Worm (Caenorhabditis elegans) whole organism, L4 larva: ENCODE results near the gene athp-1.
A peak's percentile ranks its signal among the peaks of the same experiment; 100 is the strongest.

Source experiments
- D1046.2 ChIP-seq: fragments of 200-800 bp; sonication (Bioruptor generic); IDR thresholded peaks from 2 replicates; pipeline ENCODE4 v1.3.6; 2022; ENCODE audit warnings: missing genetic modification characterization, missing compliant biosample characterization
- F26F4.8 ChIP-seq: fragments of 200-800 bp; sonication (Bioruptor generic); conservative IDR thresholded peaks from 2 replicates; pipeline ENCODE4 v1.3.6; 2022; ENCODE audit warnings: missing genetic modification characterization, missing compliant biosample characterization
- F49E8.2 ChIP-seq: sonication (generic microtip); optimal IDR thresholded peaks from 2 replicates; lab custom pipeline; 2016; ENCODE audit warnings: missing compliant biosample characterization, mild to moderate bottlenecking, missing genetic modification characterization, borderline replicate concordance
- R02D3.7 ChIP-seq: fragments of 150-350 bp; sonication (generic microtip); optimal IDR thresholded peaks from 3 replicates; lab custom pipeline; 2014; ENCODE audit warnings: missing biosample characterization, missing genetic modification characterization
- Y105C5A.15 ChIP-seq: fragments of 200-800 bp; sonication (Bioruptor generic); IDR thresholded peaks from 2 replicates; pipeline ENCODE4 v1.3.6; 2022; ENCODE audit warnings: missing genetic modification characterization, missing compliant biosample characterization
- Y75B8A.6 ChIP-seq: fragments of 200-800 bp; sonication (Bioruptor generic); IDR thresholded peaks from 2 replicates; pipeline ENCODE4 v1.3.6; 2022; ENCODE audit warnings: missing genetic modification reagents, missing genetic modification characterization, missing compliant biosample characterization
- attf-4 ChIP-seq: sonication (generic microtip); optimal IDR thresholded peaks from 3 replicates; lab custom pipeline; 2017; ENCODE audit warnings: missing biosample characterization, missing genetic modification characterization
- ceh-32 ChIP-seq: sonication (generic microtip); optimal IDR thresholded peaks from 2 replicates; lab custom pipeline; 2016; ENCODE audit warnings: mild to moderate bottlenecking, missing genetic modification characterization, missing compliant biosample characterization; ENCODE audit not compliant: poor library complexity
- ceh-82 ChIP-seq: sonication (generic microtip); optimal IDR thresholded peaks from 2 replicates; lab custom pipeline; 2017; ENCODE audit warnings: missing biosample characterization, missing genetic modification characterization
- ces-1 ChIP-seq: fragments of 150-350 bp; sonication (generic microtip); optimal IDR thresholded peaks from 4 replicates; lab custom pipeline; 2014; ENCODE audit warnings: missing biosample characterization, missing genetic modification reagents, missing genetic modification characterization
- egl-43 ChIP-seq: fragments of 200-800 bp; sonication (Bioruptor generic); IDR thresholded peaks from 2 replicates; pipeline ENCODE4 v1.3.6; 2022; ENCODE audit warnings: missing genetic modification reagents, missing genetic modification characterization, missing compliant biosample characterization
- fkh-10 ChIP-seq: fragments of 150-350 bp; optimal IDR thresholded peaks from 2 replicates; lab custom pipeline; 2014; ENCODE audit warnings: missing biosample characterization, missing genetic modification reagents, missing genetic modification characterization
- fos-1 ChIP-seq: fragments of 150-350 bp; optimal IDR thresholded peaks from 2 replicates; lab custom pipeline; 2014; ENCODE audit warnings: missing biosample characterization, missing genetic modification characterization
- gei-8 ChIP-seq: fragments of 200-800 bp; sonication (Bioruptor generic); optimal IDR thresholded peaks from 2 replicates; lab custom pipeline; 2018; ENCODE audit warnings: mild to moderate bottlenecking, missing genetic modification characterization, missing compliant biosample characterization
- hlh-11 ChIP-seq: fragments of 200-800 bp; sonication (Bioruptor generic); optimal IDR thresholded peaks from 2 replicates; lab custom pipeline; 2018; ENCODE audit warnings: mild to moderate bottlenecking, missing genetic modification characterization, missing compliant biosample characterization
- hlh-30 ChIP-seq: sonication (generic microtip); optimal IDR thresholded peaks from 2 replicates; lab custom pipeline; 2017; ENCODE audit warnings: antibody characterized with exemption, mild to moderate bottlenecking, missing genetic modification characterization, missing compliant biosample characterization; ENCODE audit not compliant: insufficient read depth
- hmg-1.1 ChIP-seq: fragments of 200-800 bp; sonication (Bioruptor generic); IDR thresholded peaks from 2 replicates; pipeline ENCODE4 v1.3.6; 2022; ENCODE audit warnings: missing genetic modification reagents, missing genetic modification characterization, missing compliant biosample characterization
- jun-1 ChIP-seq: fragments of 150-350 bp; optimal IDR thresholded peaks from 2 replicates; lab custom pipeline; 2014; ENCODE audit warnings: missing biosample characterization, missing genetic modification reagents, missing genetic modification characterization
- lin-39 ChIP-seq: fragments of 150-350 bp; optimal IDR thresholded peaks from 2 replicates; lab custom pipeline; 2014; ENCODE audit warnings: missing biosample characterization, missing genetic modification reagents, missing genetic modification characterization
- lsy-2 ChIP-seq, 2 experiments: fragments of 150-350 bp in 1 of 2; sonication (generic microtip) in 1 of 2; optimal IDR thresholded peaks; 2 replicates each; lab custom pipeline; 2014 to 2017; ENCODE audit warnings: missing biosample characterization in 2 of 2, missing genetic modification characterization in 2 of 2
- mdl-1 ChIP-seq, 2 experiments: fragments of 150-350 bp in 1 of 2; sonication (generic microtip) in 1 of 2; optimal IDR thresholded peaks; 2 replicates each; lab custom pipeline; 2014 to 2017; ENCODE audit warnings: missing biosample characterization in 2 of 2, missing genetic modification characterization in 2 of 2
- mep-1 ChIP-seq: fragments of 150-350 bp; sonication (generic microtip); optimal IDR thresholded peaks from 3 replicates; lab custom pipeline; 2014; ENCODE audit warnings: missing biosample characterization, missing genetic modification characterization
- mes-2 ChIP-seq: sonication (generic microtip); optimal IDR thresholded peaks from 2 replicates; lab custom pipeline; 2016; ENCODE audit warnings: missing genotype, mild to moderate bottlenecking, missing genetic modification characterization, missing compliant biosample characterization; ENCODE audit not compliant: poor library complexity, severe bottlenecking
- mxl-2 ChIP-seq: fragments of 200-800 bp; sonication (Bioruptor generic); conservative IDR thresholded peaks from 2 replicates; pipeline ENCODE4 v1.3.6; 2022; ENCODE audit warnings: missing genetic modification reagents, missing genetic modification characterization, missing compliant biosample characterization
- nhr-102 ChIP-seq: sonication (generic microtip); optimal IDR thresholded peaks from 2 replicates; lab custom pipeline; 2016; ENCODE audit warnings: mild to moderate bottlenecking, missing genetic modification characterization, moderate library complexity, missing compliant biosample characterization
- nhr-11 ChIP-seq: fragments of 150-350 bp; optimal IDR thresholded peaks from 2 replicates; lab custom pipeline; 2014; ENCODE audit warnings: missing biosample characterization, missing genetic modification characterization
- nhr-111 ChIP-seq: fragments of 200-800 bp; sonication (Bioruptor generic); optimal IDR thresholded peaks from 2 replicates; lab custom pipeline; 2018; ENCODE audit warnings: mild to moderate bottlenecking, missing genetic modification characterization, missing compliant biosample characterization
- nhr-28 ChIP-seq: fragments of 150-350 bp; optimal IDR thresholded peaks from 2 replicates; lab custom pipeline; 2014; ENCODE audit warnings: missing biosample characterization, missing genetic modification characterization
- nhr-41 ChIP-seq: fragments of 200-800 bp; sonication (Bioruptor generic); IDR thresholded peaks from 2 replicates; pipeline ENCODE4 v1.3.6; 2022; ENCODE audit warnings: missing genetic modification reagents, missing genetic modification characterization, missing compliant biosample characterization
- nhr-48 ChIP-seq: sonication (generic microtip); optimal IDR thresholded peaks from 2 replicates; lab custom pipeline; 2016; ENCODE audit warnings: mild to moderate bottlenecking, missing genetic modification characterization, missing compliant biosample characterization
- nhr-6 ChIP-seq: fragments of 150-350 bp; optimal IDR thresholded peaks from 2 replicates; lab custom pipeline; 2014; ENCODE audit warnings: missing biosample characterization, missing genetic modification characterization
- php-3 ChIP-seq: fragments of 200-800 bp; sonication (Bioruptor generic); IDR thresholded peaks from 2 replicates; pipeline ENCODE4 v1.3.6; 2022; ENCODE audit warnings: missing genetic modification reagents, missing genetic modification characterization, missing compliant biosample characterization
- rbr-2 ChIP-seq: sonication (generic microtip); optimal IDR thresholded peaks from 2 replicates; lab custom pipeline; 2016; ENCODE audit warnings: missing genotype, missing genetic modification characterization, missing compliant biosample characterization
- sdz-12 ChIP-seq: fragments of 200-800 bp; sonication (Bioruptor generic); optimal IDR thresholded peaks from 2 replicates; lab custom pipeline; 2018; ENCODE audit warnings: mild to moderate bottlenecking, missing genetic modification characterization, missing compliant biosample characterization
- spr-1 ChIP-seq: sonication (generic microtip); optimal IDR thresholded peaks from 2 replicates; lab custom pipeline; 2016; ENCODE audit warnings: mild to moderate bottlenecking, missing genetic modification characterization, missing compliant biosample characterization
- spr-3 ChIP-seq: fragments of 200-800 bp; sonication (Bioruptor generic); optimal IDR thresholded peaks from 2 replicates; lab custom pipeline; 2018; ENCODE audit warnings: mild to moderate bottlenecking, missing genetic modification characterization, missing compliant biosample characterization
- tra-1 ChIP-seq: fragments of 200-800 bp; sonication (Bioruptor generic); IDR thresholded peaks from 2 replicates; pipeline ENCODE4 v1.3.6; 2022; ENCODE audit warnings: missing genetic modification reagents, missing genetic modification characterization, missing compliant biosample characterization
- unc-130 ChIP-seq: sonication (generic microtip); optimal IDR thresholded peaks from 2 replicates; lab custom pipeline; 2016; ENCODE audit warnings: missing genetic modification reagents, missing genetic modification characterization, missing compliant biosample characterization
- unc-39 ChIP-seq: sonication (generic microtip); optimal IDR thresholded peaks from 2 replicates; lab custom pipeline; 2017; ENCODE audit warnings: missing biosample characterization, missing genetic modification characterization
- unc-62 ChIP-seq, 3 experiments: fragments of 150-350 bp in 1 of 3; sonication (generic microtip); optimal IDR thresholded peaks in 2 of 3; peaks in 1 of 3; 1 replicate in 1 of 3; 2 replicates in 2 of 3; lab custom pipeline; 2014 to 2017; ENCODE audit warnings: missing biosample characterization in 3 of 3, missing genetic modification characterization in 3 of 3, missing genetic modification reagents in 3 of 3, missing genotype in 1 of 3
- vab-7 ChIP-seq: fragments of 200-800 bp; sonication (Bioruptor generic); IDR thresholded peaks from 2 replicates; pipeline ENCODE4 v1.3.6; 2022; ENCODE audit warnings: missing genetic modification reagents, missing genetic modification characterization, missing compliant biosample characterization
- zfp-2 ChIP-seq: sonication (generic microtip); optimal IDR thresholded peaks from 2 replicates; lab custom pipeline; 2016; ENCODE audit warnings: mild to moderate bottlenecking, missing genetic modification characterization, missing compliant biosample characterization
- zip-11 ChIP-seq: fragments of 200-800 bp; sonication (Bioruptor generic); IDR thresholded peaks from 2 replicates; pipeline ENCODE4 v1.3.6; 2022; ENCODE audit warnings: missing genetic modification characterization, missing compliant biosample characterization
- ztf-11 ChIP-seq: fragments of 150-350 bp; optimal IDR thresholded peaks from 2 replicates; lab custom pipeline; 2014; ENCODE audit warnings: missing biosample characterization, missing genetic modification characterization

Gene athp-1

DNA sequence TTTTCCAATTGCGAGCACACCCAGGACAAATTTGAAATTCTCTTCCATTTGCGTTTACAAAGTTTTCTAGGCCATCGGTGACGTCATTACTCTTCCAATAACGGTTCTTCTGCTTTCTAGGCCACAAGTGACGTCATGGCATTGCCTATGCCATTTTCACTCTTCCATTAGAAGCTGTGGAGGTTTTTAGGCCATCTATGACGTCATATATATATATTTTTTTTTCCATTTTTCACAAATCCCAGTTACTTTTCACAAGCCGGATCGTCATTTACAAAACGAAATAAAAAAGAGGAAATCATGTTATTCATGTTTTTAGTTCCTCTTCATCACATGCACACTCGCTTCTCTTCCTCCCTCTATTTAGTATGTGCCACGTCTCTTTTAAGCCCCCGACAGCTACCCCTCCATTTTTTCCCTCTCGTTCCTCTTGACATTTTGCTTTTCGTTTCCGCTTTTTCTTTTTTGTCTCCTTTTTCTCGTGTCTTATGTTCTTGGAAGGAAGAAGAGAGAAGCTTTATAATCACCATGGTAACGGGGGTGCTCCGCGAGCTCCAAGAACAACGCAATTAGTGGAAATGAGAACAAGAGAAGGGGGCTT, 21.5 kb downstream of the athp-1 start:
- TF ChIP-seq F49E8.2 (tag; lab: Kevin White, UChicago), result no peak
- TF ChIP-seq nhr-102 (tag; lab: Kevin White, UChicago), result no peak
- no peak for TF ChIP-seq Y75B8A.6 (GFP tag; lab: Robert Waterston, UW)
- TF ChIP-seq unc-130 (GFP tag; lab: Kevin White, UChicago), result no peak
- no peak for TF ChIP-seq spr-1
- TF ChIP-seq ces-1, result no peak
- no peak for TF ChIP-seq egl-43
- peak; percentile 77 for TF ChIP-seq nhr-11 (tag; lab: Kevin White, UChicago)
- no peak for TF ChIP-seq Y105C5A.15 (GFP tag; lab: Robert Waterston, UW)
- TF ChIP-seq nhr-6 (tag; lab: Kevin White, UChicago), result no peak
- TF ChIP-seq F26F4.8 (GFP tag; lab: Robert Waterston, UW), result no peak
- TF ChIP-seq attf-4 (tag; lab: Kevin White, UChicago), result no peak
- TF ChIP-seq unc-62 (GFP tag; optimal IDR thresholded peaks at IDR 0.05 in 1 of 2; lab: Kevin White, UChicago), result peak in 1 of 2 experiments; percentile 78
- no peak for TF ChIP-seq unc-62 (tag; optimal IDR thresholded peaks at IDR 0.05; lab: Kevin White, UChicago)
- TF ChIP-seq vab-7 (GFP tag; lab: Robert Waterston, UW), result no peak
- peak in 1 of 2 experiments; percentile 55 for TF ChIP-seq lsy-2 (tag; optimal IDR thresholded peaks at IDR 0.05; lab: Kevin White, UChicago)
- TF ChIP-seq hlh-11 (tag; lab: Kevin White, UChicago), result no peak
- TF ChIP-seq spr-3 (GFP tag; lab: Kevin White, UChicago), result no peak
- no peak for TF ChIP-seq php-3 (GFP tag; lab: Robert Waterston, UW)
- TF ChIP-seq fkh-10, result peak; percentile 76
- TF ChIP-seq zfp-2 (tag; lab: Kevin White, UChicago), result no peak
- no peak for TF ChIP-seq nhr-48
- TF ChIP-seq sdz-12, result no peak
- TF ChIP-seq mes-2 (tag; lab: Kevin White, UChicago), result peak; percentile 1
- TF ChIP-seq nhr-41, result no peak
- TF ChIP-seq ceh-82, result no peak
- no peak for TF ChIP-seq nhr-28 (tag; lab: Kevin White, UChicago)
- no peak for TF ChIP-seq tra-1 (GFP tag; lab: Robert Waterston, UW)
- no peak for TF ChIP-seq unc-39
- TF ChIP-seq hmg-1.1 (GFP tag; lab: Robert Waterston, UW), result 0 out of 2 replicates have a peak, but pooled peaks have one; percentile 20
- no peak for TF ChIP-seq ztf-11
- no peak for TF ChIP-seq lin-39
- peak in 1 of 2 experiments; percentile 57 for TF ChIP-seq mdl-1 (tag; optimal IDR thresholded peaks at IDR 0.05; lab: Kevin White, UChicago)
- TF ChIP-seq D1046.2, result no peak
- TF ChIP-seq jun-1 (tag; lab: Kevin White, UChicago), result no peak
- no peak for TF ChIP-seq zip-11 (GFP tag; lab: Robert Waterston, UW)
- TF ChIP-seq nhr-111 (GFP tag; lab: Kevin White, UChicago), result no peak
- TF ChIP-seq rbr-2 (tag; lab: Kevin White, UChicago), result peak; percentile 46
- TF ChIP-seq hlh-30 (tag; lab: Kevin White, UChicago), result peak; percentile 67
- TF ChIP-seq R02D3.7 (tag; lab: Kevin White, UChicago), result no peak
- TF ChIP-seq fos-1 (tag; lab: Kevin White, UChicago), result no peak
- no peak for TF ChIP-seq ceh-32 (tag; lab: Kevin White, UChicago)
- peak; percentile 47 for TF ChIP-seq mep-1
- no peak for TF ChIP-seq gei-8 (GFP tag; lab: Kevin White, UChicago)
- TF ChIP-seq mxl-2 (GFP tag; lab: Robert Waterston, UW), result no peak
